Worm (Caenorhabditis elegans) whole organism, L3 larva: ENCODE data around the gene ret-1.

Experiments
- ZK546.5 ChIP-seq: sonication (generic microtip); optimal IDR thresholded peaks from 2 replicates; lab custom pipeline; 2017; ENCODE audit warnings: missing biosample characterization, missing genetic modification characterization
- ceh-28 ChIP-seq: fragments of 150-350 bp; optimal IDR thresholded peaks from 2 replicates; lab custom pipeline; 2014; ENCODE audit warnings: missing biosample characterization, missing genetic modification reagents, missing genetic modification characterization
- ceh-82 ChIP-seq: fragments of 150-350 bp; optimal IDR thresholded peaks from 2 replicates; lab custom pipeline; 2014; ENCODE audit warnings: missing biosample characterization, missing genetic modification characterization
- daf-12 ChIP-seq: fragments of 150-350 bp; optimal IDR thresholded peaks from 2 replicates; lab custom pipeline; 2014; ENCODE audit warnings: missing biosample characterization, missing genetic modification reagents, missing genetic modification characterization
- egl-27 ChIP-seq: sonication (generic microtip); optimal IDR thresholded peaks from 4 replicates; lab custom pipeline; 2017; ENCODE audit warnings: missing biosample characterization, missing genetic modification reagents, missing genetic modification characterization
- egl-5 ChIP-seq: fragments of 150-350 bp; optimal IDR thresholded peaks from 2 replicates; lab custom pipeline; 2017; ENCODE audit warnings: missing biosample characterization, missing genetic modification reagents, missing genetic modification characterization, inconsistent platforms
- elt-2 ChIP-seq: sonication (generic microtip); optimal IDR thresholded peaks from 2 replicates; lab custom pipeline; 2016; ENCODE audit warnings: missing genetic modification reagents, mild to moderate bottlenecking, missing genetic modification characterization, missing compliant biosample characterization
- elt-3 ChIP-seq, 3 experiments: fragments of 150-350 bp in 1 of 3; sonication (generic microtip) in 2 of 3; optimal IDR thresholded peaks; 2 replicates in 2 of 3; 4 replicates in 1 of 3; lab custom pipeline; 2014 to 2017; ENCODE audit warnings: missing biosample characterization in 3 of 3, missing genetic modification characterization in 3 of 3
- fkh-10 ChIP-seq: sonication (generic microtip); optimal IDR thresholded peaks from 2 replicates; lab custom pipeline; 2017; ENCODE audit warnings: missing biosample characterization, missing genetic modification reagents, missing genetic modification characterization
- fkh-2 ChIP-seq: fragments of 150-350 bp; optimal IDR thresholded peaks from 2 replicates; lab custom pipeline; 2014; ENCODE audit warnings: missing biosample characterization, missing genetic modification reagents, missing genetic modification characterization
- hmg-11 ChIP-seq: sonication (generic microtip); optimal IDR thresholded peaks from 2 replicates; lab custom pipeline; 2016; ENCODE audit warnings: missing genetic modification characterization, missing compliant biosample characterization
- jun-1 ChIP-seq: fragments of 150-350 bp; optimal IDR thresholded peaks from 2 replicates; lab custom pipeline; 2014; ENCODE audit warnings: missing biosample characterization, missing genetic modification reagents, missing genetic modification characterization
- lin-15B ChIP-seq: fragments of 150-350 bp; optimal IDR thresholded peaks from 2 replicates; lab custom pipeline; 2014; ENCODE audit warnings: missing biosample characterization, missing genetic modification characterization
- lin-39 ChIP-seq: fragments of 150-350 bp; optimal IDR thresholded peaks from 2 replicates; lab custom pipeline; 2018; ENCODE audit warnings: missing biosample characterization, missing genetic modification reagents, missing genetic modification characterization
- lsy-12 ChIP-seq: sonication (generic microtip); optimal IDR thresholded peaks from 2 replicates; lab custom pipeline; 2016; ENCODE audit warnings: mild to moderate bottlenecking, missing genetic modification characterization, missing compliant biosample characterization
- mdl-1 ChIP-seq: fragments of 150-350 bp; optimal IDR thresholded peaks from 2 replicates; lab custom pipeline; 2014; ENCODE audit warnings: missing biosample characterization, missing genetic modification characterization
- mml-1 ChIP-seq: fragments of 150-350 bp; sonication (generic microtip); optimal IDR thresholded peaks from 3 replicates; lab custom pipeline; 2014; ENCODE audit warnings: missing biosample characterization, missing genetic modification characterization
- nfya-1 ChIP-seq: sonication (generic microtip); optimal IDR thresholded peaks from 2 replicates; lab custom pipeline; 2017; ENCODE audit warnings: missing genetic modification characterization, mild to moderate bottlenecking, missing compliant biosample characterization, antibody characterized with exemption, moderate library complexity; ENCODE audit not compliant: insufficient read depth
- nhr-11 ChIP-seq: fragments of 150-350 bp; optimal IDR thresholded peaks from 2 replicates; lab custom pipeline; 2014; ENCODE audit warnings: missing biosample characterization, missing genetic modification characterization
- nhr-23 ChIP-seq: fragments of 150-350 bp; optimal IDR thresholded peaks from 2 replicates; lab custom pipeline; 2014; ENCODE audit warnings: missing biosample characterization, missing genetic modification reagents, missing genetic modification characterization
- nhr-25 ChIP-seq: sonication (generic microtip); optimal IDR thresholded peaks from 2 replicates; lab custom pipeline; 2017; ENCODE audit warnings: missing biosample characterization, missing genetic modification characterization
- nhr-43 ChIP-seq: sonication (generic microtip); optimal IDR thresholded peaks from 2 replicates; lab custom pipeline; 2016; ENCODE audit warnings: mild to moderate bottlenecking, missing genetic modification characterization, missing compliant biosample characterization; ENCODE audit not compliant: poor library complexity, severe bottlenecking
- nhr-67 ChIP-seq: fragments of 150-350 bp; optimal IDR thresholded peaks from 2 replicates; lab custom pipeline; 2014; ENCODE audit warnings: missing biosample characterization, missing genetic modification characterization
- nhr-76 ChIP-seq: fragments of 150-350 bp; sonication (generic microtip); optimal IDR thresholded peaks from 5 replicates; lab custom pipeline; 2014; ENCODE audit warnings: missing biosample characterization, missing genetic modification characterization
- nhr-77 ChIP-seq: fragments of 150-350 bp; optimal IDR thresholded peaks from 2 replicates; lab custom pipeline; 2014; ENCODE audit warnings: missing biosample characterization, missing genetic modification characterization
- pha-4 ChIP-seq: fragments of 150-350 bp; optimal IDR thresholded peaks from 2 replicates; lab custom pipeline; 2014; ENCODE audit warnings: missing biosample characterization, missing genetic modification reagents, missing genetic modification characterization
- pqm-1 ChIP-seq: fragments of 150-350 bp; optimal IDR thresholded peaks from 2 replicates; lab custom pipeline; 2017; ENCODE audit warnings: missing biosample characterization, missing genetic modification characterization, inconsistent platforms
- sea-2 ChIP-seq: fragments of 150-350 bp; sonication (generic microtip); optimal IDR thresholded peaks from 4 replicates; lab custom pipeline; 2014; ENCODE audit warnings: missing biosample characterization, missing genetic modification reagents, missing genetic modification characterization
- skn-1 ChIP-seq: fragments of 150-350 bp; optimal IDR thresholded peaks from 2 replicates; lab custom pipeline; 2014; ENCODE audit warnings: missing biosample characterization, missing genetic modification characterization
- tbx-2 ChIP-seq: sonication (generic microtip); optimal IDR thresholded peaks from 2 replicates; lab custom pipeline; 2016; ENCODE audit warnings: mild to moderate bottlenecking, missing genetic modification characterization, missing compliant biosample characterization
- unc-62 ChIP-seq: fragments of 150-350 bp; sonication (generic microtip); optimal IDR thresholded peaks from 4 replicates; lab custom pipeline; 2014; ENCODE audit warnings: missing biosample characterization, missing genetic modification reagents, missing genetic modification characterization
- zag-1 ChIP-seq: fragments of 150-350 bp; optimal IDR thresholded peaks from 2 replicates; lab custom pipeline; 2014; ENCODE audit warnings: missing biosample characterization, missing genetic modification characterization
- ztf-11 ChIP-seq: fragments of 150-350 bp; optimal IDR thresholded peaks from 2 replicates; lab custom pipeline; 2014; ENCODE audit warnings: missing biosample characterization, missing genetic modification characterization
- ztf-4 ChIP-seq: fragments of 150-350 bp; optimal IDR thresholded peaks from 2 replicates; lab custom pipeline; 2014; ENCODE audit warnings: missing biosample characterization, missing genetic modification characterization

The ret-1 gene

DNA sequence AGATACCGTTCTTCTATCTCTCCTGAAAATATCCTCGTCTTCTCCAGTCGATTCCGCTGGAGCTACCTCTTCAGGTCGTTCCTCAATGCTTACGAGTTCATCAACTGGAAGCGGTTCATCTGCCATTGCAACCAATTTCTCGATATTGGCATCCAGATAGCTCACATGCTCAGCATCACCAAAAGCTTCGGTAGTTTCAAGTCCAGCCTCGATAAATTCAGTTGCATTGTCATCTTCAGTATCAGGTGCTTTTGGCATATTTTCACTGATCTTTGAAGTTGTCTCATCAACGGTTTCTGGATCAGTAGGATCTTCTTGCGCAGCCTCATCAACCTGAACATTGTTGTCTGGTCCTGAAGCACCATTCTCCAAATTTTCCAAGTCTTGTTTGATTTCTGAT, 5.6 kb downstream of the ret-1 start:
- no peak for TF ChIP-seq tbx-2
- no peak for TF ChIP-seq mml-1
- TF ChIP-seq jun-1: no peak
- no peak for TF ChIP-seq egl-5
- no peak for TF ChIP-seq elt-2 (tag; lab: Kevin White, UChicago)
- TF ChIP-seq elt-3 (tag; optimal IDR thresholded peaks at IDR 0.05; lab: Kevin White, UChicago): no peak
- no peak for TF ChIP-seq pha-4
- TF ChIP-seq nhr-67: no peak
- TF ChIP-seq lin-39 (tag; lab: Kevin White, UChicago): no peak
- no peak for TF ChIP-seq egl-27 (tag; lab: Kevin White, UChicago)
- TF ChIP-seq mdl-1 (tag; lab: Kevin White, UChicago): no peak
- TF ChIP-seq nhr-23 (tag; lab: Kevin White, UChicago): no peak
- no peak for TF ChIP-seq sea-2 (GFP tag; lab: Kevin White, UChicago)

DNA sequence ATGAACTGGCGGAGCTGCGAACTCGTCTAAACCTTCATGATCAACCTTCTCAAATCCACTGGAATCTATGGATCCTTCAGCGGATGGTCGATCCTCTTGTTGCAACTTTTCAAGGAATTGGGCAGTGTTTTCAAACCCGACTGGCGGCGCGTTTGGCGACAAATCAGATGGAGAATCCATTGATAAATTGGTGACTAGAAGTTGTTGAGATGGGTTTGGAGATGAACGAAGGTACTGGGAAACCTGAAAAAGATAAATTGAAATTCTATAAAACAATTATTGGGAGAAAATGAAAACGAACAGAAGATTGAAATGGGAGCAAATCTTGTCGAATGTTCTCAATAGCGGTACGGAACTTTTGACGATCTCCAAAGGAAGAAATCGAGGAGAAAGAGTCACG, 9.1 kb downstream of the ret-1 start:
- TF ChIP-seq lin-15B (no peak), egl-27 (tag; lab: Kevin White, UChicago) (no peak), fkh-2 (tag; lab: Kevin White, UChicago) (no peak), daf-12 (tag; lab: Kevin White, UChicago) (no peak), lsy-12 (tag; lab: Kevin White, UChicago) (no peak), ztf-11 (no peak), unc-62 (GFP tag; lab: Kevin White, UChicago) (no peak), pqm-1 (tag; lab: Kevin White, UChicago) (no peak), nhr-76 (tag; lab: Kevin White, UChicago) (no peak), ZK546.5 (tag; lab: Kevin White, UChicago) (no peak), mml-1 (no peak), sea-2 (GFP tag; lab: Kevin White, UChicago) (no peak), ztf-4 (tag; lab: Kevin White, UChicago) (no peak), nhr-25 (tag; lab: Kevin White, UChicago) (no peak), ceh-28 (tag; lab: Kevin White, UChicago) (no peak), nhr-11 (tag; lab: Kevin White, UChicago) (no peak), nhr-77 (tag; lab: Kevin White, UChicago) (no peak)

DNA sequence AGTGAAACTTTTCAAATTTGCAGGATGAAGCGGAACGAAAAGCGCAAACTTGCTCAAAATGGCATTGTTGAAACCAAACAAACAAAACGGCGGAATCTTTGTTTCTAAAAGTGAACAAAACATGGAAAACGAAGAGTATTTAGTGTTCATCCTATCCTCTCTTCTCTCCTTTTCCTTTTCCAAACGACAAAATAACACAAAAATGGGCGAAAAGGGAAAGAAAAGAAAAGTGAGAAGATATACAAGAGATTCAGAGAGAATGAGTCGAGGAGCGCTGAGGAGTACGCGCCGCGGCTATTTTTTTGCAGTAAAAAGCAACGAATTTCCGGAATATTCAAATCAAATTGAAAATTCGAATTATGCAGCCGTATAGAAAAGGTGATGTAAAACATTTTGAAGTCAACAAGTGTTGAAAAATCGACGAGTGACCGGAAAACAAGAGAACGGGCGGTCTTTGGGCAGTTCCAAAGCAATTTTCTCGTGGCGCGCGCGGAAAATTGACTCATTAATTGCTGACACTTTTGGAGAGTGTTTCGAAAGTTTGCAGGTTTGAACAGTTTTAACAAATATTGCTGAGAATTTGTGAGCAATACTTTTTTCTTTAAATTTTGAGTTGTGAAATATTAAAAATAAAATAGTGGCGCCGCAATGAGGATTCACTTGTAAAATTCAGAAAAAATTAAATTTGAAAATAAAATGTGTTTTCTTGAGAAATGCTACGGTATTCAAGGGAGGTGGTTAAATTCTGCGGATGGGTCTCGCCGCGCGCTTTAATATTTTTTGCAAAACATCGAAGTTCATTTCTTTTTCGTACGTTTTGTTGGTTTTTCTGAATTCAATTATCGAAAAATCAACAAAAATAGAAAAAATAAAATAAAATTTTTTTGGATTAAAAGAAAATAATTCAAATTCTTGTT, 11.9 kb downstream of the ret-1 start:
- TF ChIP-seq egl-5 (no peak), zag-1 (tag; lab: Kevin White, UChicago) (no peak), nhr-76 (tag; lab: Kevin White, UChicago) (no peak), mdl-1 (tag; lab: Kevin White, UChicago) (no peak), skn-1 (tag; lab: Kevin White, UChicago) (no peak), lin-15B (no peak), nhr-43 (tag; lab: Kevin White, UChicago) (no peak), fkh-10 (GFP tag; lab: Kevin White, UChicago) (no peak)

DNA sequence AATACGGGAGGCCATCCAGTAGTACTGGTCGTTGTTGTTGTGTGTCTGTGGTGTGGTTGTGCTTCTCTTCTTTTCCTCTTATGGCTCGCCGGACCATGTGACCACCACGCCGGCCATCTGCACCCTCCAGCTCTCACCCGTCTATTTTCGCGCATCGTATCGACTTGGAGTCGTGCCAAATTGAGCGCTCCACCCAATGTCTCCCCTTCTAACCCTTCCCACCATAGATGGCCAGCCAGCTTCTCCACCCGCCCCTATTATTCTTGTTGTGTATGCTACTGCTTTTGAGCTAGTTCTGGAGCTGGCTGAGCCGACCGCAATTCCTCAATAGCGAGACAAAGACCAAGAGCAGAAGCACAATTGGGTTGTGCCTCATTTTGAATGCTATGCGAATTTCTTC, 14.0 kb downstream of the ret-1 start:
- TF ChIP-seq nfya-1 (peak; percentile 71), hmg-11 (peak; percentile 70), ceh-82 (tag; lab: Kevin White, UChicago) (no peak), lin-39 (tag; lab: Kevin White, UChicago) (peak; percentile 84), lsy-12 (tag; lab: Kevin White, UChicago) (no peak), mdl-1 (tag; lab: Kevin White, UChicago) (peak; percentile 50)
